Fruit fly (Drosophila melanogaster) whole organism, wandering third instar larva: ENCODE data around the gene CG15160.

Experiments
- Hnf4 ChIP-seq: fragments of 200-800 bp; sonication (Bioruptor generic); optimal IDR thresholded peaks from 2 replicates; lab custom pipeline; 2016; ENCODE audit warnings: missing biosample characterization, mild to moderate bottlenecking, missing genetic modification characterization
- br ChIP-seq: fragments of 200-800 bp; sonication (Bioruptor generic); optimal IDR thresholded peaks from 2 replicates; lab custom pipeline; 2016; ENCODE audit warnings: missing biosample characterization, missing genetic modification characterization
- dmrt93B ChIP-seq: fragments of 200-800 bp; sonication (Bioruptor generic); optimal IDR thresholded peaks from 2 replicates; lab custom pipeline; 2018; ENCODE audit warnings: missing biosample characterization, mild to moderate bottlenecking, missing genetic modification characterization

DNA sequence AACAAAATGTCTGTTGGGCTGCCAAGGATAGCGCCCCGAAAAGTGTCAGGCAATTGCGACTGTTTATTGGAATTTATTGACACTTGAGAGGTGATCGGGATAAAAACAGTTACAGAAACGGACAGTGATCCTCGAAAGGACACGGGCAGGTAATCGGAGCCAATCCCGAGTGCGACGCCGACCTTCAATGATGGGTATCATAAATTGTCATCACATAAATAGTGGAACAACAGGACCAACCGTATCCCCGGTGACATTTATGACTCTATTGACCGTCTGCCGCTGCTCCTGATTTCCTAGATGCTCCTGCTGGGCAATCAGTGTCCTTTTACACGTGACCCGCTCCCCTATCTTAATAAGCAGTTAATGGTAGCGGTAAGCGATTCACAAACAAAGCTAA is 8.5 kb downstream of the CG15160 start:
- no peak for TF ChIP-seq dmrt93B (GFP tag; lab: Kevin White, UChicago)
- no peak for TF ChIP-seq Hnf4 (GFP tag; lab: Kevin White, UChicago)
- TF ChIP-seq br (GFP tag; lab: Kevin White, UChicago): no peak
